Worm (Caenorhabditis elegans): ENCODE measurements around the gene fip-4.

Gene fip-4

ce11 chrV:8603272-8603671 lies 7.8 kb downstream of the fip-4 start, which contains the start of gene F41E6.5:
Gene F41E6.5 (plus strand): TSS chrV:8603480.
- TF ChIP-seq ets-7 (tag; optimal IDR thresholded peaks at IDR 0.05) (no peak), hmg-4 (GFP tag; optimal IDR thresholded peaks at IDR 0.05) (no peak), ceh-13 (GFP tag; optimal IDR thresholded peaks at IDR 0.05) (no peak), ceh-36 (tag; optimal IDR thresholded peaks at IDR 0.05) (no peak), hmbx-1 (tag; optimal IDR thresholded peaks at IDR 0.05) (no peak), tra-4 (tag; optimal IDR thresholded peaks at IDR 0.05) (no peak), hnd-1 (tag; optimal IDR thresholded peaks at IDR 0.05) (no peak), flt-1 (GFP tag; IDR thresholded peaks at IDR 0.05) (no peak), ama-1 (optimal IDR thresholded peaks at IDR 0.05) (no peak), scrt-1 (GFP tag; IDR thresholded peaks at IDR 0.05) (no peak), B0310.2 (tag; optimal IDR thresholded peaks at IDR 0.05) (no peak), aly-1 (tag; optimal IDR thresholded peaks at IDR 0.05) (no peak)

- TF ChIP-seq tbx-37 (GFP tag; conservative IDR thresholded peaks at IDR 0.05) (no peak), hmbx-1 (tag; optimal IDR thresholded peaks at IDR 0.05) (no peak), hnd-1 (tag; optimal IDR thresholded peaks at IDR 0.05) (no peak), pes-1 (GFP tag; IDR thresholded peaks at IDR 0.05) (no peak), F13C5.2 (tag; optimal IDR thresholded peaks at IDR 0.05) (no peak), ets-7 (tag; optimal IDR thresholded peaks at IDR 0.05) (no peak), ama-1 (optimal IDR thresholded peaks at IDR 0.05) (no peak), tra-4 (tag; optimal IDR thresholded peaks at IDR 0.05) (no peak), tbx-11 (GFP tag; IDR thresholded peaks at IDR 0.05) (no peak), sea-1 (GFP tag; conservative IDR thresholded peaks at IDR 0.05) (no peak), hmg-4 (GFP tag; optimal IDR thresholded peaks at IDR 0.05) (no peak), scrt-1 (GFP tag; IDR thresholded peaks at IDR 0.05) (no peak)
Measured at ce11 chrV:8602638-8603037, 8.4 kb downstream of the fip-4 start, which contains the start of gene F41E6.15. Gene F41E6.15 (minus strand): TSS chrV:8602738.

ce11 chrV:8601420-8601819 lies 9.6 kb downstream of the fip-4 start, which contains the start of gene F41E6.8:
Gene F41E6.8 (minus strand): TSS chrV:8601520.
- TF ChIP-seq tbx-37 (GFP tag; conservative IDR thresholded peaks at IDR 0.05) = no peak
- no peak for TF ChIP-seq pes-1 (GFP tag; IDR thresholded peaks at IDR 0.05)
- no peak for TF ChIP-seq tbx-11 (GFP tag; IDR thresholded peaks at IDR 0.05)
- no peak for TF ChIP-seq hmg-4 (GFP tag; optimal IDR thresholded peaks at IDR 0.05)
- no peak for TF ChIP-seq ets-7 (tag; optimal IDR thresholded peaks at IDR 0.05)
- TF ChIP-seq ama-1 (optimal IDR thresholded peaks at IDR 0.05) = no peak

ce11 chrV:8599957-8600356 lies 11.1 kb downstream of the fip-4 start:
- TF ChIP-seq pes-1 (GFP tag; IDR thresholded peaks at IDR 0.05) (no peak), hmbx-1 (tag; optimal IDR thresholded peaks at IDR 0.05) (no peak), ceh-13 (GFP tag; optimal IDR thresholded peaks at IDR 0.05) (no peak)

ce11 chrV:8599192-8599591 lies 11.9 kb downstream of the fip-4 start, which contains the start of gene F41E6.7:
Gene F41E6.7 (minus strand): TSS chrV:8599292.
- no peak for TF ChIP-seq ama-1 (optimal IDR thresholded peaks at IDR 0.05)
- no peak for TF ChIP-seq tra-4 (tag; optimal IDR thresholded peaks at IDR 0.05)
- TF ChIP-seq pes-1 (GFP tag; IDR thresholded peaks at IDR 0.05) = no peak
- TF ChIP-seq hmg-4 (GFP tag; optimal IDR thresholded peaks at IDR 0.05) = no peak
- no peak for TF ChIP-seq aly-1 (tag; optimal IDR thresholded peaks at IDR 0.05)
- TF ChIP-seq ceh-36 (tag; optimal IDR thresholded peaks at IDR 0.05) = no peak
- no peak for TF ChIP-seq hmbx-1 (tag; optimal IDR thresholded peaks at IDR 0.05)
- no peak for TF ChIP-seq flt-1 (GFP tag; IDR thresholded peaks at IDR 0.05)
- no peak for TF ChIP-seq hnd-1 (tag; optimal IDR thresholded peaks at IDR 0.05)
- TF ChIP-seq scrt-1 (GFP tag; IDR thresholded peaks at IDR 0.05) = no peak
- no peak for TF ChIP-seq ets-7 (tag; optimal IDR thresholded peaks at IDR 0.05)
- no peak for TF ChIP-seq ceh-13 (GFP tag; optimal IDR thresholded peaks at IDR 0.05)
- no peak for TF ChIP-seq tbx-11 (GFP tag; IDR thresholded peaks at IDR 0.05)
- TF ChIP-seq tbx-37 (GFP tag; conservative IDR thresholded peaks at IDR 0.05) = no peak
- no peak for TF ChIP-seq F13C5.2 (tag; optimal IDR thresholded peaks at IDR 0.05)
- no peak for TF ChIP-seq B0310.2 (tag; optimal IDR thresholded peaks at IDR 0.05)
- no peak for TF ChIP-seq sea-1 (GFP tag; conservative IDR thresholded peaks at IDR 0.05)

DNA sequence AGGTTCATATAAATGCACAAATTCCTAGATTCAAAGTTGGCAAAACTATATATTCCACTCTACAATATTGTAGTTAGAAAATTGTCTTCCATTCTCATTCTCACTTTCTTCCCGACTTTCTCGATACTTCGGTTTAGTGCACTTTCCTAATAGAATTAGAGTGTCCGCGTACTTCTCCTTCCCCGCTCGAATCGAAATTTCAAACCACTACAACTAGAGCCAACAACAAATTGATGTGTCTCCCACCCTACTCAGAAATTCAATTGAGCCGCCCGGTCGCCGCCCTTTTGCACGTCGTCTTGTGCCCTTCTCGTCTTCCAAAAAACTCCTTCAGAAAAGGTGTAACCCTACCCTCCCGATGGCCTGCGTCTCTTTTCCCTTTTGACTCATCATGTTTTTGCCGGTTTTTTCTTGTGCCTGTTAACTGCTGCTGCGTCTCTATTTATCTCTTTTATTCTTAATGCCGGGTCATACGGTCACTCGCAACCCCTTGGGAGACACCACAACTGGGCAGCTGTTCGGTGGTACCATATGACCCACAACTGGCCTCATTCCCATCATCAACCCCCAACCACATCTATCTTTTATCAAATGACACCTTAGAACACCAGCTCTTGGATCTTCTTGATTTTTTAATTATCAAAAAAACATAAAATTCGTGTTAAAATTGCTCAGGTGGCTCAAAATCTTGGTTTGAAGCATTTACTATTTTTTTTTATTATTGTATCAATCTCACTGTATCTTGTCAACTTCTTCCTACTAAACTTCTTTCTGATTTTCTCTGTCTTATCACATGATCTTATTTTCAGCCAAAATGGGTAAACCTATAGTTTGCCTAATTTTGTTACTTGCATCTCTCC lies 16.7 kb downstream of the fip-4 start, which contains the start of gene tag-196:
tag-196 (plus strand) TSS at position 810 of the 860 bp plus-strand sequence.
- TF ChIP-seq hnd-1 (tag; optimal IDR thresholded peaks at IDR 0.05) (no peak), sea-1 (GFP tag; conservative IDR thresholded peaks at IDR 0.05) (no peak), scrt-1 (GFP tag; IDR thresholded peaks at IDR 0.05) (no peak), tbx-37 (GFP tag; conservative IDR thresholded peaks at IDR 0.05) (no peak), tbx-11 (GFP tag; IDR thresholded peaks at IDR 0.05) (no peak), flt-1 (GFP tag; IDR thresholded peaks at IDR 0.05) (no peak), F13C5.2 (tag; optimal IDR thresholded peaks at IDR 0.05) (no peak), ceh-36 (tag; optimal IDR thresholded peaks at IDR 0.05) (no peak), ets-7 (tag; optimal IDR thresholded peaks at IDR 0.05) (no peak), hmg-4 (GFP tag; optimal IDR thresholded peaks at IDR 0.05) (no peak), aly-1 (tag; optimal IDR thresholded peaks at IDR 0.05) (no peak), tra-4 (tag; optimal IDR thresholded peaks at IDR 0.05) (no peak), pes-1 (GFP tag; IDR thresholded peaks at IDR 0.05) (no peak)

ce11 chrV:8592691-8593307 lies 18.3 kb downstream of the fip-4 start:
- TF ChIP-seq tbx-11 (GFP tag; IDR thresholded peaks at IDR 0.05) (no peak), B0310.2 (tag; optimal IDR thresholded peaks at IDR 0.05) (no peak), hmg-4 (GFP tag; optimal IDR thresholded peaks at IDR 0.05) (no peak), sea-1 (GFP tag; conservative IDR thresholded peaks at IDR 0.05) (no peak), ceh-13 (GFP tag; optimal IDR thresholded peaks at IDR 0.05) (no peak), ceh-36 (tag; optimal IDR thresholded peaks at IDR 0.05) (no peak), tra-4 (tag; optimal IDR thresholded peaks at IDR 0.05) (no peak), F13C5.2 (tag; optimal IDR thresholded peaks at IDR 0.05) (no peak), scrt-1 (GFP tag; IDR thresholded peaks at IDR 0.05) (no peak), flt-1 (GFP tag; IDR thresholded peaks at IDR 0.05) (no peak), pes-1 (GFP tag; IDR thresholded peaks at IDR 0.05) (no peak)

Data from whole organism, early embryonic.